Worm (Caenorhabditis elegans) whole organism, young adult: ENCODE results near the gene F57B9.1.
A peak's percentile ranks its signal among the peaks of the same experiment; 100 is the strongest.

Experiments used
- B0019.2 ChIP-seq: fragments of 200-800 bp; sonication (Bioruptor generic); conservative IDR thresholded peaks from 2 replicates; pipeline ENCODE4 v1.3.6; 2022; ENCODE audit warnings: missing genetic modification reagents, missing genetic modification characterization, missing compliant biosample characterization
- B0336.3 ChIP-seq: fragments of 200-800 bp; sonication (Bioruptor generic); IDR thresholded peaks from 2 replicates; pipeline ENCODE4 v1.3.6; 2022; ENCODE audit warnings: missing genetic modification characterization, missing compliant biosample characterization
- C06A6.2 ChIP-seq: fragments of 200-800 bp; sonication (Bioruptor generic); conservative IDR thresholded peaks from 2 replicates; pipeline ENCODE4 v1.3.6; 2022; ENCODE audit warnings: missing genetic modification characterization, missing compliant biosample characterization
- F23B12.7 ChIP-seq: sonication (generic microtip); optimal IDR thresholded peaks from 2 replicates; lab custom pipeline; 2017; ENCODE audit warnings: missing genetic modification characterization, mild to moderate bottlenecking, missing compliant biosample characterization, antibody characterized with exemption, moderate library complexity; ENCODE audit not compliant: insufficient read depth
- F37B4.10 ChIP-seq: fragments of 200-800 bp; sonication (Bioruptor generic); IDR thresholded peaks from 2 replicates; pipeline ENCODE4 v1.3.6; 2022; ENCODE audit warnings: missing genetic modification characterization, missing compliant biosample characterization
- F39B2.1 ChIP-seq: fragments of 200-800 bp; sonication (Bioruptor generic); IDR thresholded peaks from 2 replicates; pipeline ENCODE4 v1.3.6; 2022; ENCODE audit warnings: missing genetic modification reagents, missing genetic modification characterization, missing compliant biosample characterization
- F52B5.7 ChIP-seq: sonication (generic microtip); optimal IDR thresholded peaks from 2 replicates; lab custom pipeline; 2016; ENCODE audit warnings: mild to moderate bottlenecking, missing genetic modification characterization, missing compliant biosample characterization
- F55B11.4 ChIP-seq: sonication (generic microtip); optimal IDR thresholded peaks from 2 replicates; lab custom pipeline; 2016; ENCODE audit warnings: missing compliant biosample characterization, missing genetic modification characterization, borderline replicate concordance; ENCODE audit not compliant: insufficient read depth
- F57A8.1 ChIP-seq: fragments of 200-800 bp; sonication (Bioruptor generic); optimal IDR thresholded peaks from 2 replicates; lab custom pipeline; 2018; ENCODE audit warnings: mild to moderate bottlenecking, missing genetic modification characterization, moderate library complexity, missing compliant biosample characterization
- F57C9.4 ChIP-seq: sonication (generic microtip); optimal IDR thresholded peaks from 2 replicates; lab custom pipeline; 2017; ENCODE audit warnings: mild to moderate bottlenecking, missing genetic modification characterization, missing compliant biosample characterization
- K12H6.12 ChIP-seq: fragments of 200-800 bp; sonication (Bioruptor generic); optimal IDR thresholded peaks from 2 replicates; lab custom pipeline; 2018; ENCODE audit warnings: mild to moderate bottlenecking, missing genetic modification characterization, missing compliant biosample characterization
- aptf-2 ChIP-seq: fragments of 200-800 bp; sonication (Bioruptor generic); conservative IDR thresholded peaks from 2 replicates; pipeline ENCODE4 v1.3.6; 2022; ENCODE audit warnings: missing genetic modification reagents, missing genetic modification characterization, missing compliant biosample characterization
- aptf-3 ChIP-seq: fragments of 200-800 bp; sonication (Bioruptor generic); IDR thresholded peaks from 2 replicates; pipeline ENCODE4 v1.3.6; 2022; ENCODE audit warnings: missing genetic modification characterization, missing compliant biosample characterization
- athp-1 ChIP-seq: sonication (generic microtip); optimal IDR thresholded peaks from 2 replicates; lab custom pipeline; 2017; ENCODE audit warnings: mild to moderate bottlenecking, missing genetic modification characterization, missing compliant biosample characterization
- attf-5 ChIP-seq: fragments of 200-800 bp; sonication (Bioruptor generic); optimal IDR thresholded peaks from 2 replicates; lab custom pipeline; 2018; ENCODE audit warnings: mild to moderate bottlenecking, missing genetic modification characterization, missing compliant biosample characterization
- cebp-2 ChIP-seq: fragments of 200-800 bp; sonication (Bioruptor generic); IDR thresholded peaks from 2 replicates; pipeline ENCODE4 v1.3.6; 2022; ENCODE audit warnings: missing genetic modification characterization, missing compliant biosample characterization
- ceh-40 ChIP-seq: fragments of 200-800 bp; sonication (Bioruptor generic); IDR thresholded peaks from 2 replicates; pipeline ENCODE4 v1.3.6; 2022; ENCODE audit warnings: missing genetic modification characterization, missing compliant biosample characterization
- ceh-79 ChIP-seq: sonication (generic microtip); optimal IDR thresholded peaks from 2 replicates; lab custom pipeline; 2017; ENCODE audit warnings: mild to moderate bottlenecking, missing genetic modification characterization, missing compliant biosample characterization
- ceh-91 ChIP-seq: fragments of 200-800 bp; sonication (Bioruptor generic); IDR thresholded peaks from 2 replicates; pipeline ENCODE4 v1.3.6; 2022; ENCODE audit warnings: missing genetic modification reagents, missing genetic modification characterization, missing compliant biosample characterization
- chd-7 ChIP-seq: sonication (generic microtip); optimal IDR thresholded peaks from 2 replicates; lab custom pipeline; 2016; ENCODE audit warnings: mild to moderate bottlenecking, missing genetic modification characterization, moderate library complexity, missing compliant biosample characterization
- die-1 ChIP-seq: sonication (generic microtip); optimal IDR thresholded peaks from 2 replicates; lab custom pipeline; 2016; ENCODE audit warnings: missing genotype, mild to moderate bottlenecking, missing genetic modification characterization, missing compliant biosample characterization
- dpff-1 ChIP-seq: sonication (generic microtip); optimal IDR thresholded peaks from 2 replicates; lab custom pipeline; 2017; ENCODE audit warnings: mild to moderate bottlenecking, missing genetic modification characterization, missing compliant biosample characterization
- egl-18 ChIP-seq: fragments of 200-800 bp; sonication (Bioruptor generic); IDR thresholded peaks from 2 replicates; pipeline ENCODE4 v1.3.6; 2022; ENCODE audit warnings: missing genetic modification reagents, missing genetic modification characterization, missing compliant biosample characterization
- ets-4 ChIP-seq: fragments of 200-800 bp; sonication (Bioruptor generic); optimal IDR thresholded peaks from 2 replicates; lab custom pipeline; 2018; ENCODE audit warnings: mild to moderate bottlenecking, missing genetic modification characterization, missing compliant biosample characterization
- gei-17 ChIP-seq: fragments of 200-800 bp; sonication (Bioruptor generic); optimal IDR thresholded peaks from 2 replicates; lab custom pipeline; 2018; ENCODE audit warnings: mild to moderate bottlenecking, missing genetic modification characterization, missing compliant biosample characterization
- hlh-26 ChIP-seq: fragments of 200-800 bp; sonication (Bioruptor generic); conservative IDR thresholded peaks from 2 replicates; pipeline ENCODE4 v1.3.6; 2022; ENCODE audit warnings: missing genetic modification reagents, missing genetic modification characterization, missing compliant biosample characterization
- hmg-1.2 ChIP-seq: fragments of 200-800 bp; sonication (Bioruptor generic); IDR thresholded peaks from 2 replicates; pipeline ENCODE4 v1.3.6; 2022; ENCODE audit warnings: missing genetic modification reagents, missing genetic modification characterization, missing compliant biosample characterization
- hmg-20 ChIP-seq: fragments of 200-800 bp; sonication (Bioruptor generic); IDR thresholded peaks from 2 replicates; pipeline ENCODE4 v1.3.6; 2022; ENCODE audit warnings: missing genetic modification reagents, missing genetic modification characterization, missing compliant biosample characterization
- hrde-1 ChIP-seq: sonication (generic microtip); optimal IDR thresholded peaks from 2 replicates; lab custom pipeline; 2016; ENCODE audit warnings: missing genetic modification characterization, mild to moderate bottlenecking, missing compliant biosample characterization, moderate library complexity, missing genotype, missing genetic modification reagents, borderline replicate concordance
- let-607 ChIP-seq, 2 experiments: fragments of 200-800 bp in 1 of 2; sonication (Bioruptor generic) in 1 of 2; sonication (generic microtip) in 1 of 2; optimal IDR thresholded peaks; 2 replicates each; lab custom pipeline; 2016 to 2018; ENCODE audit warnings: mild to moderate bottlenecking in 2 of 2, missing compliant biosample characterization in 2 of 2, missing genetic modification characterization in 2 of 2, moderate library complexity in 2 of 2, missing genotype in 1 of 2
- lin-35 ChIP-seq, 3 experiments: fragments of 150-350 bp in 2 of 3; sonication (generic microtip) in 1 of 3; optimal IDR thresholded peaks; 2 replicates each; lab custom pipeline; 2014 to 2018; ENCODE audit warnings: missing biosample characterization in 3 of 3, missing genetic modification characterization in 3 of 3, missing genetic modification reagents in 3 of 3
- lin-54 ChIP-seq: fragments of 200-800 bp; sonication (Bioruptor generic); optimal IDR thresholded peaks from 2 replicates; lab custom pipeline; 2018; ENCODE audit warnings: mild to moderate bottlenecking, missing genetic modification characterization, missing compliant biosample characterization
- lsl-1 ChIP-seq: fragments of 200-800 bp; sonication (Bioruptor generic); optimal IDR thresholded peaks from 2 replicates; lab custom pipeline; 2018; ENCODE audit warnings: mild to moderate bottlenecking, missing genetic modification characterization, moderate library complexity, missing compliant biosample characterization
- mel-28 ChIP-seq: sonication (generic microtip); optimal IDR thresholded peaks from 2 replicates; lab custom pipeline; 2016; ENCODE audit warnings: borderline replicate concordance, mild to moderate bottlenecking, missing genetic modification characterization, missing compliant biosample characterization
- mes-4 ChIP-seq: sonication (generic microtip); optimal IDR thresholded peaks from 2 replicates; lab custom pipeline; 2016; ENCODE audit warnings: missing genotype, missing genetic modification characterization, missing compliant biosample characterization
- nfyb-1 ChIP-seq: fragments of 200-800 bp; sonication (Bioruptor generic); IDR thresholded peaks from 2 replicates; pipeline ENCODE4 v1.3.6; 2022; ENCODE audit warnings: missing genetic modification reagents, missing genetic modification characterization, missing compliant biosample characterization
- nhr-27 ChIP-seq: fragments of 200-800 bp; sonication (Bioruptor generic); optimal IDR thresholded peaks from 2 replicates; lab custom pipeline; 2018; ENCODE audit warnings: mild to moderate bottlenecking, missing genetic modification characterization, moderate library complexity, missing compliant biosample characterization
- pha-4 ChIP-seq: fragments of 150-350 bp; sonication (generic microtip); optimal IDR thresholded peaks from 2 replicates; lab custom pipeline; 2014; ENCODE audit warnings: missing biosample characterization, missing genetic modification reagents, missing genetic modification characterization
- repo-1 ChIP-seq: sonication (generic microtip); optimal IDR thresholded peaks from 2 replicates; lab custom pipeline; 2017; ENCODE audit warnings: mild to moderate bottlenecking, missing genetic modification characterization, missing compliant biosample characterization
- sdz-38 ChIP-seq: sonication (generic microtip); optimal IDR thresholded peaks from 2 replicates; lab custom pipeline; 2016; ENCODE audit warnings: missing genotype, missing genetic modification characterization, missing compliant biosample characterization
- snpc-1.1 ChIP-seq: sonication (generic microtip); optimal IDR thresholded peaks from 2 replicates; lab custom pipeline; 2017; ENCODE audit warnings: missing genetic modification characterization, mild to moderate bottlenecking, missing compliant biosample characterization, antibody characterized with exemption, moderate library complexity, missing genotype, missing genetic modification reagents; ENCODE audit not compliant: insufficient read depth
- snpc-3.4 ChIP-seq: sonication (generic microtip); optimal IDR thresholded peaks from 2 replicates; lab custom pipeline; 2017; ENCODE audit warnings: missing genetic modification characterization, mild to moderate bottlenecking, missing compliant biosample characterization, antibody characterized with exemption, moderate library complexity, missing genotype, missing genetic modification reagents
- tbp1 ChIP-seq: fragments of 200-800 bp; sonication (Bioruptor generic); optimal IDR thresholded peaks from 2 replicates; lab custom pipeline; 2018; ENCODE audit warnings: mild to moderate bottlenecking, missing genetic modification characterization, missing compliant biosample characterization
- tlf-1 ChIP-seq: fragments of 200-800 bp; sonication (Bioruptor generic); optimal IDR thresholded peaks from 2 replicates; lab custom pipeline; 2018; ENCODE audit warnings: mild to moderate bottlenecking, missing genetic modification characterization, missing compliant biosample characterization
- zfh-2 ChIP-seq: fragments of 200-800 bp; sonication (Bioruptor generic); conservative IDR thresholded peaks from 2 replicates; pipeline ENCODE4 v1.3.6; 2022; ENCODE audit warnings: missing genetic modification reagents, missing genetic modification characterization, missing compliant biosample characterization
- ztf-18 ChIP-seq: sonication (generic microtip); optimal IDR thresholded peaks from 2 replicates; lab custom pipeline; 2016; ENCODE audit warnings: missing genotype, mild to moderate bottlenecking, missing genetic modification characterization, missing compliant biosample characterization
- ztf-28 ChIP-seq: fragments of 200-800 bp; sonication (Bioruptor generic); IDR thresholded peaks from 2 replicates; pipeline ENCODE4 v1.3.6; 2022; ENCODE audit warnings: missing genetic modification reagents, missing genetic modification characterization, missing compliant biosample characterization
- ztf-6 ChIP-seq: fragments of 200-800 bp; sonication (Bioruptor generic); IDR thresholded peaks from 2 replicates; pipeline ENCODE4 v1.3.6; 2022; ENCODE audit warnings: missing genetic modification reagents, missing genetic modification characterization, missing compliant biosample characterization

F57B9.1 gene

ce11 chrIII:6961167-6961566, 723 bp upstream of the F57B9.1 start (continued):
- TF ChIP-seq F23B12.7 (tag; lab: Kevin White, UChicago) = peak; percentile 63
- peak; percentile 38 for TF ChIP-seq snpc-3.4 (tag; lab: Kevin White, UChicago)
- TF ChIP-seq zfh-2 (GFP tag; lab: Robert Waterston, UW) = no peak
- TF ChIP-seq ets-4 (GFP tag; lab: Kevin White, UChicago) = no peak
- TF ChIP-seq nfyb-1 (GFP tag; lab: Robert Waterston, UW) = no peak
- no peak for TF ChIP-seq F57C9.4
- 0 out of 2 replicates have a peak, but pooled peaks have one; percentile 5 for TF ChIP-seq B0019.2
- TF ChIP-seq sdz-38 (tag; lab: Kevin White, UChicago) = no peak
- TF ChIP-seq gei-17 = no peak
- peak; percentile 82 for TF ChIP-seq ceh-91 (GFP tag; lab: Robert Waterston, UW)
- TF ChIP-seq C06A6.2 = no peak
- TF ChIP-seq snpc-1.1 = peak; percentile 15
- TF ChIP-seq tbp1 (GFP tag; lab: Kevin White, UChicago) = peak; percentile 19
- TF ChIP-seq tlf-1 (GFP tag; lab: Kevin White, UChicago) = peak; percentile 42
- no peak for TF ChIP-seq let-607 (tag; optimal IDR thresholded peaks at IDR 0.05; lab: Kevin White, UChicago)
- no peak for TF ChIP-seq aptf-2
- no peak for TF ChIP-seq F57A8.1 (GFP tag; lab: Kevin White, UChicago)
- no peak for TF ChIP-seq dpff-1 (tag; lab: Kevin White, UChicago)
- TF ChIP-seq ceh-40 (GFP tag; lab: Robert Waterston, UW) = no peak
- TF ChIP-seq chd-7 (tag; lab: Kevin White, UChicago) = no peak
- TF ChIP-seq ztf-6 (GFP tag; lab: Robert Waterston, UW) = no peak
- no peak for TF ChIP-seq cebp-2 (GFP tag; lab: Robert Waterston, UW)
- TF ChIP-seq aptf-3 (GFP tag; lab: Robert Waterston, UW) = no peak
- TF ChIP-seq K12H6.12 = peak; percentile 11
- TF ChIP-seq lin-54 (GFP tag; lab: Kevin White, UChicago) = peak; percentile 64
- no peak for TF ChIP-seq hlh-26 (GFP tag; lab: Robert Waterston, UW)
- TF ChIP-seq F39B2.1 = no peak
- TF ChIP-seq lsl-1 (GFP tag; lab: Kevin White, UChicago) = peak; percentile 91
- TF ChIP-seq hmg-20 = no peak
- no peak for TF ChIP-seq die-1
- no peak for TF ChIP-seq athp-1 (tag; lab: Kevin White, UChicago)
- TF ChIP-seq egl-18 (GFP tag; lab: Robert Waterston, UW) = no peak
- peak in 1 of 3 experiments; percentile 51 for TF ChIP-seq lin-35 (GFP tag; optimal IDR thresholded peaks at IDR 0.05; lab: Kevin White, UChicago)
- TF ChIP-seq attf-5 = no peak
- no peak for TF ChIP-seq repo-1 (tag; lab: Kevin White, UChicago)
- TF ChIP-seq nhr-27 (tag; lab: Kevin White, UChicago) = no peak
- no peak for TF ChIP-seq pha-4 (tag; lab: Kevin White, UChicago)
- TF ChIP-seq F37B4.10 (GFP tag; lab: Robert Waterston, UW) = no peak
- TF ChIP-seq hrde-1 (tag; lab: Kevin White, UChicago) = no peak
- no peak for TF ChIP-seq B0336.3 (GFP tag; lab: Robert Waterston, UW)
- no peak for TF ChIP-seq ceh-79 (tag; lab: Kevin White, UChicago)
- TF ChIP-seq mel-28 (tag; lab: Kevin White, UChicago) = no peak
- no peak for TF ChIP-seq F52B5.7 (tag; lab: Kevin White, UChicago)
- TF ChIP-seq mes-4 (tag; lab: Kevin White, UChicago) = no peak
- TF ChIP-seq ztf-28 (GFP tag; lab: Robert Waterston, UW) = no peak
- TF ChIP-seq F55B11.4 (tag; lab: Kevin White, UChicago) = no peak
- peak; percentile 47; the same call in 1 of the 2 replicates for TF ChIP-seq hmg-1.2 (GFP tag; lab: Robert Waterston, UW)
- no peak for TF ChIP-seq ztf-18 (tag; lab: Kevin White, UChicago)
